Fruit fly (Drosophila melanogaster): ENCODE data around the gene PyK.

DNA sequence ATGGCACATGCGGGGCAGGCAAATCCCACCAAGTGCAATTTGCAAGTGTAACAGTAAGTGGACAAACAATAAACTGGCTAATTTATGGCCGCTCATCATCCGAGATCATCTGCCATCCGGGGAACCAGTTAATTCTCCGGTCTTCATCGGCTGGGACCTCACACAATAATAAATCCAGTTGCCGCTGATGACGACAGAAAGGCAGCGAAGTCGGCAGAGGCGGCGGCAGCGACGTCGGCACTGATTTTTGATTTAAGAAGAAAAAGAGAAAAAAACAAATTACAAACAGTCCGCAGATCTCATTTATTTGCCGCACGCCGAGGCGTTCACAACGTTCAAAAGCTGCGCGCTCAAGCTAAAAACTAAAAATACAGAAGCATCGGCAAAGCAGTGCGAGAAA, 35.0 kb downstream of the PyK start, which contains the start of gene CG13856:
- TF ChIP-seq Mnt (GFP tag; optimal IDR thresholded peaks at IDR 0.05) (no peak), Hr96 (GFP tag; optimal IDR thresholded peaks at IDR 0.05) (no peak)
